Worm (Caenorhabditis elegans): ENCODE measurements around the gene ttr-13.

- no peak for TF ChIP-seq attf-4 (tag; optimal IDR thresholded peaks at IDR 0.05)
- TF ChIP-seq fos-1 (tag; optimal IDR thresholded peaks at IDR 0.05): no peak
- no peak for TF ChIP-seq egl-27 (tag; optimal IDR thresholded peaks at IDR 0.05)
- TF ChIP-seq fkh-10 (GFP tag; optimal IDR thresholded peaks at IDR 0.05): no peak
- no peak for TF ChIP-seq skn-1 (tag; optimal IDR thresholded peaks at IDR 0.05)
- no peak for TF ChIP-seq dmd-8 (GFP tag; IDR thresholded peaks at IDR 0.05)
- no peak for TF ChIP-seq duxl-1 (tag; optimal IDR thresholded peaks at IDR 0.05; ENCODE audit: poor library complexity)
- no peak for TF ChIP-seq nhr-28 (tag; optimal IDR thresholded peaks at IDR 0.05)
- no peak for TF ChIP-seq aha-1 (tag)
- no peak for TF ChIP-seq dve-1 (tag; optimal IDR thresholded peaks at IDR 0.05; ENCODE audit: insufficient read depth)
- TF ChIP-seq lin-15B (tag; optimal IDR thresholded peaks at IDR 0.05): no peak
Observed at ce11 chrV:20680189-20680588, 43.4 kb upstream of the ttr-13 start.
